Worm (Caenorhabditis elegans) whole organism, late embryonic: ENCODE results near the gene B0222.1.

ENCODE experiments used
- C08G9.2 ChIP-seq: sonication (generic microtip); optimal IDR thresholded peaks from 2 replicates; lab custom pipeline; 2016; ENCODE audit warnings: mild to moderate bottlenecking, missing genetic modification characterization, moderate library complexity, missing compliant biosample characterization
- C38D4.7 ChIP-seq: fragments of 200-800 bp; sonication (Bioruptor generic); optimal IDR thresholded peaks from 2 replicates; lab custom pipeline; 2018; ENCODE audit warnings: mild to moderate bottlenecking, missing genetic modification characterization, moderate library complexity, missing compliant biosample characterization
- K09A11.1 ChIP-seq: sonication (generic microtip); optimal IDR thresholded peaks from 2 replicates; lab custom pipeline; 2017; ENCODE audit warnings: antibody characterized with exemption, mild to moderate bottlenecking, missing genetic modification characterization, missing compliant biosample characterization; ENCODE audit not compliant: insufficient read depth
- T23F11.4 ChIP-seq: fragments of 200-800 bp; sonication (Bioruptor generic); optimal IDR thresholded peaks from 2 replicates; lab custom pipeline; 2018; ENCODE audit warnings: mild to moderate bottlenecking, missing genetic modification characterization, missing compliant biosample characterization
- ahr-1 ChIP-seq: sonication (generic microtip); optimal IDR thresholded peaks from 2 replicates; lab custom pipeline; 2016; ENCODE audit warnings: missing genetic modification characterization, missing compliant biosample characterization
- ama-1 ChIP-seq: fragments of 150-350 bp; optimal IDR thresholded peaks from 2 replicates; lab custom pipeline; 2014
- ceh-14 ChIP-seq: sonication (generic microtip); optimal IDR thresholded peaks from 2 replicates; lab custom pipeline; 2016; ENCODE audit warnings: missing genotype, missing genetic modification characterization, missing compliant biosample characterization
- ceh-19 ChIP-seq: fragments of 200-800 bp; sonication (Bioruptor generic); optimal IDR thresholded peaks from 2 replicates; lab custom pipeline; 2018; ENCODE audit warnings: mild to moderate bottlenecking, missing genetic modification characterization, missing compliant biosample characterization
- ceh-2 ChIP-seq: sonication (generic microtip); optimal IDR thresholded peaks from 2 replicates; lab custom pipeline; 2016; ENCODE audit warnings: missing genotype, missing genetic modification characterization, missing compliant biosample characterization
- ceh-22 ChIP-seq: sonication (generic microtip); optimal IDR thresholded peaks from 2 replicates; lab custom pipeline; 2017; ENCODE audit warnings: missing biosample characterization, missing genetic modification characterization
- ceh-34 ChIP-seq: sonication (generic microtip); optimal IDR thresholded peaks from 2 replicates; lab custom pipeline; 2016; ENCODE audit warnings: mild to moderate bottlenecking, missing genetic modification characterization, missing compliant biosample characterization
- ceh-45 ChIP-seq: fragments of 200-800 bp; sonication (Bioruptor generic); IDR thresholded peaks from 2 replicates; pipeline ENCODE4 v1.3.6; 2022; ENCODE audit warnings: missing genetic modification reagents, missing genetic modification characterization, missing compliant biosample characterization
- ceh-48 ChIP-seq: sonication (generic microtip); optimal IDR thresholded peaks from 2 replicates; lab custom pipeline; 2016; ENCODE audit warnings: missing genetic modification characterization, inconsistent platforms, missing compliant biosample characterization
- ceh-6 ChIP-seq: fragments of 200-800 bp; sonication (Bioruptor generic); optimal IDR thresholded peaks from 2 replicates; lab custom pipeline; 2018; ENCODE audit warnings: mild to moderate bottlenecking, missing genetic modification characterization, missing compliant biosample characterization
- ceh-9 ChIP-seq: sonication (generic microtip); optimal IDR thresholded peaks from 2 replicates; lab custom pipeline; 2016; ENCODE audit warnings: mild to moderate bottlenecking, missing genetic modification characterization, inconsistent platforms, missing compliant biosample characterization
- che-1 ChIP-seq: sonication (generic microtip); optimal IDR thresholded peaks from 2 replicates; lab custom pipeline; 2016; ENCODE audit warnings: mild to moderate bottlenecking, missing genetic modification characterization, missing compliant biosample characterization
- dmd-4 ChIP-seq: sonication (generic microtip); optimal IDR thresholded peaks from 2 replicates; lab custom pipeline; 2016; ENCODE audit warnings: borderline replicate concordance, missing genetic modification characterization, missing compliant biosample characterization
- dve-1 ChIP-seq: sonication (generic microtip); optimal IDR thresholded peaks from 2 replicates; lab custom pipeline; 2017; ENCODE audit warnings: antibody characterized with exemption, mild to moderate bottlenecking, missing genetic modification characterization, missing compliant biosample characterization
- elt-2 ChIP-seq: sonication (generic microtip); optimal IDR thresholded peaks from 2 replicates; lab custom pipeline; 2016; ENCODE audit warnings: missing genetic modification reagents, missing genetic modification characterization, missing compliant biosample characterization
- elt-4 ChIP-seq: sonication (generic microtip); optimal IDR thresholded peaks from 2 replicates; lab custom pipeline; 2016; ENCODE audit warnings: missing genetic modification characterization, missing compliant biosample characterization
- ets-4 ChIP-seq: sonication (generic microtip); optimal IDR thresholded peaks from 2 replicates; lab custom pipeline; 2016; ENCODE audit warnings: missing genetic modification characterization, missing compliant biosample characterization
- eyg-1 ChIP-seq: sonication (generic microtip); optimal IDR thresholded peaks from 2 replicates; lab custom pipeline; 2016; ENCODE audit warnings: missing genotype, missing genetic modification characterization, missing compliant biosample characterization
- fkh-6 ChIP-seq: sonication (generic microtip); optimal IDR thresholded peaks from 2 replicates; lab custom pipeline; 2016; ENCODE audit warnings: missing genetic modification characterization, missing compliant biosample characterization
- gmeb-2 ChIP-seq: sonication (generic microtip); optimal IDR thresholded peaks from 2 replicates; lab custom pipeline; 2016; ENCODE audit warnings: missing genetic modification characterization, inconsistent platforms, missing compliant biosample characterization
- hlh-15 ChIP-seq: sonication (generic microtip); optimal IDR thresholded peaks from 2 replicates; lab custom pipeline; 2016; ENCODE audit warnings: missing genetic modification characterization, missing compliant biosample characterization
- hlh-6 ChIP-seq: sonication (generic microtip); optimal IDR thresholded peaks from 2 replicates; lab custom pipeline; 2016; ENCODE audit warnings: missing genotype, missing genetic modification characterization, missing compliant biosample characterization
- hlh-8 ChIP-seq: sonication (generic microtip); optimal IDR thresholded peaks from 2 replicates; lab custom pipeline; 2016; ENCODE audit warnings: missing genotype, missing genetic modification characterization, missing compliant biosample characterization
- lim-6 ChIP-seq: sonication (generic microtip); optimal IDR thresholded peaks from 2 replicates; lab custom pipeline; 2016; ENCODE audit warnings: missing genetic modification characterization, missing compliant biosample characterization
- lin-11 ChIP-seq: fragments of 200-800 bp; sonication (Bioruptor generic); optimal IDR thresholded peaks from 2 replicates; lab custom pipeline; 2018; ENCODE audit warnings: mild to moderate bottlenecking, missing genetic modification characterization, missing compliant biosample characterization
- madf-2 ChIP-seq: sonication (generic microtip); optimal IDR thresholded peaks from 2 replicates; lab custom pipeline; 2017; ENCODE audit warnings: missing genetic modification characterization, missing compliant biosample characterization
- mec-3 ChIP-seq: sonication (generic microtip); optimal IDR thresholded peaks from 2 replicates; lab custom pipeline; 2016; ENCODE audit warnings: borderline replicate concordance, missing genetic modification characterization, missing compliant biosample characterization
- nfya-1 ChIP-seq: sonication (generic microtip); optimal IDR thresholded peaks from 2 replicates; lab custom pipeline; 2017; ENCODE audit warnings: missing genetic modification characterization, mild to moderate bottlenecking, missing compliant biosample characterization, antibody characterized with exemption, moderate library complexity
- nhr-232 ChIP-seq: sonication (generic microtip); optimal IDR thresholded peaks from 2 replicates; lab custom pipeline; 2016; ENCODE audit warnings: missing genetic modification characterization, missing compliant biosample characterization
- odd-2 ChIP-seq: sonication (generic microtip); optimal IDR thresholded peaks from 2 replicates; lab custom pipeline; 2017; ENCODE audit warnings: antibody characterized with exemption, mild to moderate bottlenecking, missing genetic modification characterization, missing compliant biosample characterization
- pag-3 ChIP-seq: sonication (generic microtip); optimal IDR thresholded peaks from 2 replicates; lab custom pipeline; 2016; ENCODE audit warnings: missing compliant biosample characterization, missing genetic modification characterization, borderline replicate concordance
- pat-9 ChIP-seq: fragments of 200-800 bp; sonication (Bioruptor generic); optimal IDR thresholded peaks from 2 replicates; lab custom pipeline; 2018; ENCODE audit warnings: mild to moderate bottlenecking, missing genetic modification characterization, moderate library complexity, missing compliant biosample characterization
- pax-1 ChIP-seq: fragments of 150-350 bp; optimal IDR thresholded peaks from 2 replicates; lab custom pipeline; 2014; ENCODE audit warnings: missing biosample characterization, missing genetic modification characterization
- pha-2 ChIP-seq: sonication (generic microtip); optimal IDR thresholded peaks from 2 replicates; lab custom pipeline; 2017; ENCODE audit warnings: mild to moderate bottlenecking, missing genetic modification characterization, missing compliant biosample characterization
- pha-4 ChIP-seq: fragments of 150-350 bp; optimal IDR thresholded peaks from 2 replicates; lab custom pipeline; 2018; ENCODE audit warnings: missing biosample characterization, missing genetic modification reagents, missing genetic modification characterization
- ref-2 ChIP-seq: sonication (generic microtip); optimal IDR thresholded peaks from 2 replicates; lab custom pipeline; 2016; ENCODE audit warnings: missing genetic modification characterization, missing compliant biosample characterization
- sdc-2 ChIP-seq: sonication (generic microtip); optimal IDR thresholded peaks from 2 replicates; lab custom pipeline; 2016; ENCODE audit warnings: missing genotype, missing genetic modification characterization, missing compliant biosample characterization
- sox-2 ChIP-seq: fragments of 200-800 bp; sonication (Bioruptor generic); IDR thresholded peaks from 2 replicates; pipeline ENCODE4 v1.3.6; 2022; ENCODE audit warnings: missing genetic modification reagents, missing genetic modification characterization, missing compliant biosample characterization
- syd-9 ChIP-seq: sonication (generic microtip); optimal IDR thresholded peaks from 2 replicates; lab custom pipeline; 2016; ENCODE audit warnings: mild to moderate bottlenecking, missing genetic modification characterization, moderate library complexity, missing compliant biosample characterization
- tbx-2 ChIP-seq: sonication (generic microtip); optimal IDR thresholded peaks from 2 replicates; lab custom pipeline; 2016; ENCODE audit warnings: missing genetic modification characterization, missing compliant biosample characterization
- unc-42 ChIP-seq: sonication (generic microtip); optimal IDR thresholded peaks from 2 replicates; lab custom pipeline; 2016; ENCODE audit warnings: missing genotype, missing genetic modification characterization, missing compliant biosample characterization
- unc-55 ChIP-seq: sonication (generic microtip); optimal IDR thresholded peaks from 2 replicates; lab custom pipeline; 2017; ENCODE audit warnings: missing biosample characterization, missing genetic modification reagents, missing genetic modification characterization
- unc-86 ChIP-seq: sonication (generic microtip); optimal IDR thresholded peaks from 2 replicates; lab custom pipeline; 2016; ENCODE audit warnings: missing genetic modification characterization, missing compliant biosample characterization
- zip-5 ChIP-seq: sonication (generic microtip); optimal IDR thresholded peaks from 2 replicates; lab custom pipeline; 2016; ENCODE audit warnings: missing genetic modification characterization, missing compliant biosample characterization

Gene B0222.1

DNA sequence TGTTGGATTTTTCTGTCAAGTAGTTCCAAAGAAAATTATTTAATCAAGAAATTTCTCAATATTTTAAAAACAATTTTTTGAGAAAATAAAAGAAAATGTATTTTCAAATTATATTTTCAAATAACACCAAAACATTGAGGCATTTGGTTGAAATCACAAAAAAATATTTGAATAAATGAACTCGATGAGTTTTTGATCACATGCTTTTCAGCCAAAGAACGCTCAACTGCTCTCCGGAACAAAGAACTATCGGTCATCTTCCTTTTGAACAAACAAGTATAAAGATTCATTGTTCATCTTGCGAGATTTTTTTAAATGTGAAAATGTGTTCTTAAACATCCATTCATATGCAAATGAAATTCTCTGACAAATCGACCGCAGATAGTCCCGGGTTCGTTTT lies 39.1 kb upstream of the B0222.1 start:
- TF ChIP-seq syd-9 (no peak), C38D4.7 (GFP tag; lab: Kevin White, UChicago) (no peak), ceh-34 (tag; lab: Kevin White, UChicago) (no peak), pha-2 (tag; lab: Kevin White, UChicago) (no peak), elt-4 (tag; lab: Kevin White, UChicago) (no peak), nhr-232 (no peak), mec-3 (no peak), odd-2 (tag; lab: Kevin White, UChicago) (no peak), dmd-4 (tag; lab: Kevin White, UChicago) (no peak), lim-6 (tag; lab: Kevin White, UChicago) (no peak), gmeb-2 (tag; lab: Kevin White, UChicago) (no peak), zip-5 (tag; lab: Kevin White, UChicago) (no peak), eyg-1 (tag; lab: Kevin White, UChicago) (no peak), sox-2 (GFP tag; lab: Robert Waterston, UW) (no peak), nfya-1 (tag; lab: Kevin White, UChicago) (no peak), T23F11.4 (no peak), hlh-15 (tag; lab: Kevin White, UChicago) (no peak), ceh-45 (GFP tag; lab: Robert Waterston, UW) (no peak), ceh-22 (tag; lab: Kevin White, UChicago) (no peak), fkh-6 (tag; lab: Kevin White, UChicago) (no peak)
- TF ChIP-seq, all 69 proteins: peak for 0

ce11 chrV:9095613-9096317 lies 38.3 kb upstream of the B0222.1 start, which contains the start of gene F21C10.10:
TSS of gene F21C10.10 (plus strand) at chrV:9096267.
- no peak for TF ChIP-seq odd-2 (tag; lab: Kevin White, UChicago)
- TF ChIP-seq hlh-8 (tag; lab: Kevin White, UChicago): peak; percentile 46
- no peak for TF ChIP-seq K09A11.1
- peak; percentile 37 for TF ChIP-seq dve-1 (tag; lab: Kevin White, UChicago)
- TF ChIP-seq ceh-6 (GFP tag; lab: Kevin White, UChicago): no peak
- no peak for TF ChIP-seq unc-86 (tag; lab: Kevin White, UChicago)
- no peak for TF ChIP-seq fkh-6 (tag; lab: Kevin White, UChicago)
- no peak for TF ChIP-seq ceh-14 (tag; lab: Kevin White, UChicago)
- no peak for TF ChIP-seq C08G9.2
- TF ChIP-seq pat-9: no peak
- no peak for TF ChIP-seq che-1 (tag; lab: Kevin White, UChicago)
- no peak for TF ChIP-seq nhr-232
- no peak for TF ChIP-seq ets-4 (tag; lab: Kevin White, UChicago)
- TF ChIP-seq ref-2 (tag; lab: Kevin White, UChicago): peak; percentile 74
- no peak for TF ChIP-seq ahr-1 (tag; lab: Kevin White, UChicago)
- no peak for TF ChIP-seq pax-1 (tag; lab: Kevin White, UChicago)
- TF ChIP-seq sdc-2 (tag; lab: Kevin White, UChicago): no peak
- TF ChIP-seq hlh-6 (tag; lab: Kevin White, UChicago): no peak
- no peak for TF ChIP-seq zip-5 (tag; lab: Kevin White, UChicago)
- no peak for TF ChIP-seq lin-11
- TF ChIP-seq eyg-1 (tag; lab: Kevin White, UChicago): no peak
- TF ChIP-seq sox-2 (GFP tag; lab: Robert Waterston, UW): peak; percentile 40; the same call in 1 of the 2 replicates
- peak; percentile 67 for TF ChIP-seq unc-42 (tag; lab: Kevin White, UChicago)
- TF ChIP-seq mec-3: no peak
- TF ChIP-seq ama-1 (lab: Kevin White, UChicago): no peak
- no peak for TF ChIP-seq pag-3 (tag; lab: Kevin White, UChicago)
- no peak for TF ChIP-seq T23F11.4
- TF ChIP-seq ceh-45 (GFP tag; lab: Robert Waterston, UW): no peak
- no peak for TF ChIP-seq madf-2
- TF ChIP-seq ceh-2 (tag; lab: Kevin White, UChicago): no peak
- no peak for TF ChIP-seq ceh-22 (tag; lab: Kevin White, UChicago)
- no peak for TF ChIP-seq dmd-4 (tag; lab: Kevin White, UChicago)
- TF ChIP-seq ceh-48 (tag; lab: Kevin White, UChicago): no peak
- no peak for TF ChIP-seq pha-4
- peak; percentile 84 for TF ChIP-seq unc-55 (GFP tag; lab: Kevin White, UChicago)
- peak; percentile 78 for TF ChIP-seq elt-2 (tag; lab: Kevin White, UChicago)
- TF ChIP-seq tbx-2 (tag; lab: Kevin White, UChicago): peak; percentile 85
- no peak for TF ChIP-seq ceh-9 (tag; lab: Kevin White, UChicago)
- TF ChIP-seq ceh-19 (GFP tag; lab: Kevin White, UChicago): no peak
